Fruit fly (Drosophila melanogaster) whole organism, prepupa: ENCODE data around the gene Mst84Db.

Experiments used
- CG11294 ChIP-seq: fragments of 200-800 bp; sonication (Bioruptor generic); IDR thresholded peaks from 2 replicates; pipeline ENCODE4 v1.3.6; 2022; ENCODE audit warnings: missing biosample characterization, missing genetic modification characterization
- CG11762 ChIP-seq: fragments of 200-800 bp; sonication (Bioruptor generic); optimal IDR thresholded peaks from 3 replicates; lab custom pipeline; 2016; ENCODE audit warnings: missing biosample characterization, missing genetic modification characterization; ENCODE audit not compliant: insufficient read depth
- CG1621 ChIP-seq: fragments of 200-800 bp; sonication (Bioruptor generic); optimal IDR thresholded peaks from 3 replicates; lab custom pipeline; 2018; ENCODE audit warnings: missing biosample characterization, mild to moderate bottlenecking, missing genetic modification characterization
- CG3032 ChIP-seq: fragments of 200-800 bp; optimal IDR thresholded peaks from 2 replicates; lab custom pipeline; 2019; ENCODE audit warnings: missing biosample characterization, mild to moderate bottlenecking, missing genetic modification characterization, moderate library complexity
- CG31627 ChIP-seq: fragments of 200-800 bp; sonication (Bioruptor generic); optimal IDR thresholded peaks from 3 replicates; lab custom pipeline; 2016; ENCODE audit warnings: missing biosample characterization, missing genetic modification characterization
- CG6163 ChIP-seq: fragments of 200-800 bp; sonication (Bioruptor generic); IDR thresholded peaks from 3 replicates; pipeline ENCODE4 v1.3.6; 2022; ENCODE audit warnings: missing biosample characterization, missing genetic modification characterization
- CG6808 ChIP-seq: fragments of 200-800 bp; sonication (Bioruptor generic); optimal IDR thresholded peaks from 3 replicates; lab custom pipeline; 2017; ENCODE audit warnings: missing biosample characterization, missing genetic modification characterization, mild to moderate bottlenecking, moderate library complexity, missing genetic modification reagents
- CG6854 ChIP-seq: fragments of 200-800 bp; sonication (Bioruptor generic); optimal IDR thresholded peaks from 2 replicates; lab custom pipeline; 2017; ENCODE audit warnings: missing biosample characterization, mild to moderate bottlenecking, missing genetic modification characterization
- CG7368 ChIP-seq: fragments of 200-800 bp; sonication (Bioruptor generic); optimal IDR thresholded peaks from 3 replicates; lab custom pipeline; 2016; ENCODE audit warnings: missing biosample characterization, missing genetic modification characterization
- CG8119 ChIP-seq: fragments of 200-800 bp; sonication (Bioruptor generic); IDR thresholded peaks from 3 replicates; pipeline ENCODE4 v1.3.6; 2022; ENCODE audit warnings: missing biosample characterization, missing genetic modification characterization
- CG8319 ChIP-seq: fragments of 200-800 bp; sonication (Bioruptor generic); optimal IDR thresholded peaks from 3 replicates; lab custom pipeline; 2016; ENCODE audit warnings: missing biosample characterization, missing genetic modification characterization
- CG8632 ChIP-seq: fragments of 200-800 bp; sonication (Bioruptor generic); optimal IDR thresholded peaks from 3 replicates; lab custom pipeline; 2016; ENCODE audit warnings: missing biosample characterization, missing genetic modification characterization
- CG9139 ChIP-seq: fragments of 200-800 bp; sonication (Bioruptor generic); optimal IDR thresholded peaks from 3 replicates; lab custom pipeline; 2017; ENCODE audit warnings: missing biosample characterization, mild to moderate bottlenecking, missing genetic modification characterization
- Eip93F ChIP-seq: fragments of 200-800 bp; sonication (Bioruptor generic); optimal IDR thresholded peaks from 2 replicates; lab custom pipeline; 2016; ENCODE audit warnings: missing biosample characterization, mild to moderate bottlenecking, missing genetic modification characterization
- Ets21C ChIP-seq: fragments of 200-800 bp; sonication (Bioruptor generic); optimal IDR thresholded peaks from 3 replicates; lab custom pipeline; 2016; ENCODE audit warnings: missing biosample characterization, missing genetic modification characterization
- Ets96B ChIP-seq: fragments of 200-800 bp; optimal IDR thresholded peaks from 2 replicates; lab custom pipeline; 2019; ENCODE audit warnings: missing biosample characterization, mild to moderate bottlenecking, missing genetic modification characterization, moderate library complexity
- Hr38 ChIP-seq: sonication (Bioruptor generic); optimal IDR thresholded peaks from 2 replicates; lab custom pipeline; 2016; ENCODE audit warnings: missing biosample characterization, missing genetic modification characterization
- Hr4 ChIP-seq: fragments of 200-800 bp; sonication (Bioruptor generic); optimal IDR thresholded peaks from 3 replicates; lab custom pipeline; 2016; ENCODE audit warnings: missing biosample characterization, missing genetic modification characterization
- Met ChIP-seq: fragments of 200-800 bp; sonication (Bioruptor generic); optimal IDR thresholded peaks from 3 replicates; lab custom pipeline; 2016; ENCODE audit warnings: missing biosample characterization, missing genetic modification characterization
- OdsH ChIP-seq: fragments of 200-800 bp; sonication (Bioruptor generic); optimal IDR thresholded peaks from 3 replicates; lab custom pipeline; 2016; ENCODE audit warnings: missing biosample characterization, missing genetic modification characterization
- Smox ChIP-seq: fragments of 200-800 bp; sonication (Bioruptor generic); optimal IDR thresholded peaks from 3 replicates; lab custom pipeline; 2016; ENCODE audit warnings: missing biosample characterization, missing genetic modification characterization
- Sox14 ChIP-seq: fragments of 200-800 bp; sonication (Bioruptor generic); optimal IDR thresholded peaks from 3 replicates; lab custom pipeline; 2016; ENCODE audit warnings: missing biosample characterization, missing genetic modification characterization
- Sox15 ChIP-seq: fragments of 200-800 bp; sonication (Bioruptor generic); optimal IDR thresholded peaks from 3 replicates; lab custom pipeline; 2016; ENCODE audit warnings: missing biosample characterization, missing genetic modification characterization
- acj6 ChIP-seq: fragments of 200-800 bp; sonication (Bioruptor generic); optimal IDR thresholded peaks from 3 replicates; lab custom pipeline; 2016; ENCODE audit warnings: missing biosample characterization, missing genetic modification characterization
- cyc ChIP-seq: fragments of 200-800 bp; sonication (Bioruptor generic); optimal IDR thresholded peaks from 3 replicates; lab custom pipeline; 2016; ENCODE audit warnings: missing biosample characterization, missing genetic modification characterization
- esn ChIP-seq: fragments of 200-800 bp; sonication (Bioruptor generic); optimal IDR thresholded peaks from 2 replicates; lab custom pipeline; 2016; ENCODE audit warnings: missing biosample characterization, mild to moderate bottlenecking, missing genetic modification characterization, moderate library complexity
- fd59A ChIP-seq: fragments of 200-800 bp; sonication (Bioruptor generic); optimal IDR thresholded peaks from 2 replicates; lab custom pipeline; 2017; ENCODE audit warnings: missing biosample characterization, mild to moderate bottlenecking, missing genetic modification characterization, missing genetic modification reagents
- fd85E ChIP-seq: fragments of 200-800 bp; sonication (Bioruptor generic); optimal IDR thresholded peaks from 3 replicates; lab custom pipeline; 2016; ENCODE audit warnings: missing biosample characterization, missing genetic modification characterization
- fkh ChIP-seq: fragments of 200-800 bp; sonication (Bioruptor generic); optimal IDR thresholded peaks from 3 replicates; lab custom pipeline; 2017; ENCODE audit warnings: missing biosample characterization, mild to moderate bottlenecking, missing genetic modification characterization, moderate library complexity
- lz ChIP-seq: fragments of 200-800 bp; sonication (Bioruptor generic); optimal IDR thresholded peaks from 3 replicates; lab custom pipeline; 2016; ENCODE audit warnings: missing biosample characterization, missing genetic modification characterization
- pdm3 ChIP-seq: fragments of 200-800 bp; sonication (Bioruptor generic); optimal IDR thresholded peaks from 3 replicates; lab custom pipeline; 2016; ENCODE audit warnings: missing biosample characterization, missing genetic modification characterization
- salr ChIP-seq, 2 experiments: fragments of 200-800 bp; sonication (Bioruptor generic); optimal IDR thresholded peaks; 3 replicates each; lab custom pipeline; 2016 to 2018; ENCODE audit warnings: missing biosample characterization in 2 of 2, missing genetic modification characterization in 2 of 2, mild to moderate bottlenecking in 1 of 2
- ss ChIP-seq, 2 experiments: fragments of 200-800 bp; sonication (Bioruptor generic); optimal IDR thresholded peaks; 2 replicates in 1 of 2; 3 replicates in 1 of 2; lab custom pipeline; 2017 to 2018; ENCODE audit warnings: mild to moderate bottlenecking in 2 of 2, missing biosample characterization in 2 of 2, missing genetic modification characterization in 2 of 2, moderate library complexity in 1 of 2
- svp ChIP-seq: fragments of 200-800 bp; sonication (Bioruptor generic); peaks from one replicate; lab custom pipeline; 2016; ENCODE audit warnings: missing biosample characterization, missing genetic modification characterization
- topi ChIP-seq: fragments of 200-800 bp; sonication (Bioruptor generic); optimal IDR thresholded peaks from 3 replicates; lab custom pipeline; 2016; ENCODE audit warnings: missing biosample characterization, missing genetic modification characterization
- vri ChIP-seq: fragments of 200-800 bp; sonication (Bioruptor generic); optimal IDR thresholded peaks from 3 replicates; lab custom pipeline; 2016; ENCODE audit warnings: missing biosample characterization, mild to moderate bottlenecking, missing genetic modification characterization

Gene Mst84Db

DNA sequence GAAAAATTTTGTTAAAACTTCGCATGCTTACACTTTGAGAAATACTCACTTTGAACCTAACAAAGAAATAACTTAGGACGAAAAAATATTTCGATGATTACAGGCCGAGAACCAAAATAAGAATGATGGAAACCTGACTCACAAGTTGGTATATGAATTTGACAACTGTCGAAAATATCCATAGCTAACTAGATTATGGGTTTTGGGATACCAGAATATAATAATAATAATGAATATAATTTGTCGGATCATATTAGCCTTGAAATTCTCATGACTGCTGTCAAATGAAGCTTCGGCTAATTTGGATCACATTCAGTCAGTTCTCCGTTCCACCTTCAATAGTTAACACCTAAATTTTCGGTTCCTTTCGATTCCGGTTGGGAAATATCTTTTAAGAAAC lies at the start of gene Mst84Db, which contains the start of gene Mst84Da:
Mst84Db (minus strand) TSS at position 101 of the 400 bp plus-strand sequence.
Mst84Da (plus strand) TSS at position 324 of the 400 bp plus-strand sequence.
- TF ChIP-seq CG6808 (GFP tag; lab: Kevin White, UChicago) (no peak), Ets96B (tag; lab: Kevin White, UChicago) (no peak), fd85E (GFP tag; lab: Kevin White, UChicago) (no peak), CG31627 (GFP tag; lab: Kevin White, UChicago) (no peak), CG8319 (no peak), Eip93F (GFP tag; lab: Kevin White, UChicago) (no peak), vri (GFP tag; lab: Kevin White, UChicago) (no peak), topi (GFP tag; lab: Kevin White, UChicago) (no peak), svp (GFP tag; lab: Kevin White, UChicago) (no peak), Hr4 (GFP tag; lab: Kevin White, UChicago) (no peak)

DNA sequence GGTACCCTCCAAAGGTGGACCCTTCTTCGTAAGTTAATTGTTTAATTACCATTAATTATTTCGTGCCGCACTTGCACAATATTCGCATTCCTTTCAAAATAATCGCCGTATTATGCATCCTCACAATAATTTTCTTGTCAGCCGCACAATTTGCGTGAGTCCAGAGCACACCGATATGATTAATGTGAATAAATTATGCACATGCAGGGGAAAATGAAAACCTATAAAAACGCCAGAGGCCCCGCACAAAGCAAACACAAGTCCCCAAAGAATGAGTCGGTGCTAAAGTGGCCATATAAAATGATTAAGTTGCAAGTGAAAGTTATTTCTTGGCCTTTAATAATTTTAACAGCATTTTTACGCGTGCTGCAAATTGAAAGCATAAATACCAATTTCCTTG lies 41.1 kb upstream of the Mst84Db start, which contains the start of gene Ir84a:
Ir84a (plus strand) TSS at position 301 of the 400 bp plus-strand sequence.
- no peak for TF ChIP-seq fkh (GFP tag; lab: Kevin White, UChicago)
- no peak for TF ChIP-seq CG8119 (GFP tag; lab: Robert Waterston, UW)
- no peak for TF ChIP-seq Hr38 (GFP tag; lab: Kevin White, UChicago)
- TF ChIP-seq CG1621 (tag; lab: Kevin White, UChicago): no peak
- TF ChIP-seq Ets96B (tag; lab: Kevin White, UChicago): no peak
- TF ChIP-seq Met (GFP tag; lab: Kevin White, UChicago): no peak
- TF ChIP-seq Sox15: no peak
- no peak for TF ChIP-seq CG31627 (GFP tag; lab: Kevin White, UChicago)
- TF ChIP-seq topi (GFP tag; lab: Kevin White, UChicago): no peak

DNA sequence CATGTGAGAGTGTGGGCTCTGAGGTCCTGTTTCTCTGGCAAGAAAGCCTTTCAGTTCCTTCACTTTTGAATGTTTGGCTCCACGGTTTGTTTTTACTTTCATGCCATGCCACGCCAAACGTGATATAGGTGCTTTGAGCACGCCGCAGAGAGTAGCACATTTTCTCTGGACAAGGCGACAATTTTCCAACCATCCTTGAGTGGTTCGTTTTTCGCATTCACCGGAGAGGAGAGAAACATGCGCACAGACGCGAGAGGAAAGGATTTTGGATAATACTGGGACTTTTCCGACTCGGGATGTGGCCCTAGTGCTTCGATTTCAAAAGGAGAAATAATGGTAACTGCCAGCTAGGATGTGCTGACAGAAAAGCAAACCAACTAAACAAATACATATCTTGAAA lies 28.6 kb upstream of the Mst84Db start:
- TF ChIP-seq CG11762 (GFP tag; lab: Kevin White, UChicago): no peak
- TF ChIP-seq fkh (GFP tag; lab: Kevin White, UChicago): no peak
- no peak for TF ChIP-seq esn (GFP tag; lab: Kevin White, UChicago)
- no peak for TF ChIP-seq CG3032 (tag; lab: Kevin White, UChicago)
- TF ChIP-seq Ets21C (GFP tag; lab: Kevin White, UChicago): no peak
- TF ChIP-seq Met (GFP tag; lab: Kevin White, UChicago): no peak
- TF ChIP-seq CG8632 (GFP tag; lab: Kevin White, UChicago): no peak
- TF ChIP-seq Smox: no peak
- no peak for TF ChIP-seq salr (GFP tag; optimal IDR thresholded peaks at IDR 0.05; lab: Kevin White, UChicago)
- no peak for TF ChIP-seq CG11294 (GFP tag; lab: Robert Waterston, UW)
- TF ChIP-seq topi (GFP tag; lab: Kevin White, UChicago): no peak

DNA sequence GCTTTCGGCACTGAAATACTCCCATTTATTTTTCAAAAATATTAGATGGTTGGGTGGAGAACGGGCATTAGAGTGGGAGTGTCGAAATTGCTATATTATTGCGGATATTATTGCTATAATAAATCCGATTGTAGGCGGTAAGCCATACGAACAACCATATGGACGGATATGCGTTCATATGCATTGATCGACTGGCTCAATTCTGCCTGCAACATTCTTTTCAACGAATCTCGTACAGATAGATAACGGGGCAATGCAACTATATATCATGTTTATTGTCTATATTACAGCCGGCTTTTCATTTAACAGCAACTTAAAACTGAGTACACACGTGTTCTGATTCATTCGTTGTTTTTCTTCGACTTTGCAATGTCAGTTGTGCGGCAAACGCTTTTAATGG lies 25.7 kb upstream of the Mst84Db start, which contains the start of gene CG42650:
CG42650 (plus strand) TSS at position 301 of the 400 bp plus-strand sequence.
- TF ChIP-seq ss (GFP tag; optimal IDR thresholded peaks at IDR 0.05; lab: Kevin White, UChicago) (no peak), Ets96B (tag; lab: Kevin White, UChicago) (no peak), CG8119 (GFP tag; lab: Robert Waterston, UW) (no peak), CG11762 (GFP tag; lab: Kevin White, UChicago) (no peak), CG3032 (tag; lab: Kevin White, UChicago) (no peak), CG9139 (GFP tag; lab: Kevin White, UChicago) (no peak), cyc (GFP tag; lab: Kevin White, UChicago) (no peak), CG1621 (tag; lab: Kevin White, UChicago) (no peak), Sox14 (GFP tag; lab: Kevin White, UChicago) (no peak)

DNA sequence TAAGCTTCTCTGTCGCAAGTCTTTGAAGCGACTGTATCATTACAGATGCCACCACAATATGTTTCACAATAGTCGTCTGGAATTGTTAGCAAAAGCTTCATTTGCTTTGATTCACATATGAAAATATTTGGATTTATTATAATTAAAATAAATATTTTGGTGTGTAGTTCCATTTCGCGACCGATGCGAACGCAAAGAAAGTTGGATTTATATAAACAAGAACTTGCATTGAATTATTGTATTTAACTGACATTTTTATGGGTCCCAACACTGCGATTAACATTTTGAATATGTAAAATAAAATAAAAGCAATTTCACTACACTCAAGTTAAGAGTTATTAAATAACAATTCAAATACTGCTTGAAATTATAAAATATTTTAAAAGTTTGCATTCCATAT lies 3.8 kb upstream of the Mst84Db start, which contains the start of gene MstProx:
MstProx (minus strand) TSS at position 101 of the 400 bp plus-strand sequence.
- TF ChIP-seq CG11294 (GFP tag; lab: Robert Waterston, UW) (no peak), pdm3 (GFP tag; lab: Kevin White, UChicago) (no peak), CG8319 (no peak), Ets96B (tag; lab: Kevin White, UChicago) (no peak), OdsH (GFP tag; lab: Kevin White, UChicago) (no peak), acj6 (no peak), CG7368 (GFP tag; lab: Kevin White, UChicago) (no peak), CG6854 (GFP tag; lab: Kevin White, UChicago) (no peak), lz (GFP tag; lab: Kevin White, UChicago) (no peak), CG8632 (GFP tag; lab: Kevin White, UChicago) (no peak), CG6808 (GFP tag; lab: Kevin White, UChicago) (no peak), CG6163 (GFP tag; lab: Robert Waterston, UW) (no peak), fd59A (GFP tag; lab: Kevin White, UChicago) (no peak)
- TF ChIP-seq, all 60 proteins: peak for 0
